Worm (Caenorhabditis elegans) whole organism, mixed stage, embryonic: ENCODE measurements around the gene T06D4.6.

Experiments used
- M03D4.4 ChIP-seq: sonication (generic microtip); optimal IDR thresholded peaks from 2 replicates; lab custom pipeline; 2017; ENCODE audit warnings: mild to moderate bottlenecking, missing genetic modification characterization, missing compliant biosample characterization
- bed-3 ChIP-seq: fragments of 200-800 bp; sonication (Bioruptor generic); optimal IDR thresholded peaks from 3 replicates; lab custom pipeline; 2018; ENCODE audit warnings: mild to moderate bottlenecking, missing genetic modification characterization, moderate library complexity, missing compliant biosample characterization
- blmp-1 ChIP-seq: fragments of 150-350 bp; optimal IDR thresholded peaks from 2 replicates; lab custom pipeline; 2014; ENCODE audit warnings: missing biosample characterization, missing genetic modification characterization
- ceh-39 ChIP-seq: fragments of 150-350 bp; optimal IDR thresholded peaks from 2 replicates; lab custom pipeline; 2014; ENCODE audit warnings: missing biosample characterization, missing genetic modification characterization
- ces-1 ChIP-seq: fragments of 150-350 bp; optimal IDR thresholded peaks from 2 replicates; lab custom pipeline; 2014; ENCODE audit warnings: missing biosample characterization, missing genetic modification reagents, missing genetic modification characterization
- cnd-1 ChIP-seq: fragments of 200-800 bp; sonication (Bioruptor generic); optimal IDR thresholded peaks from 2 replicates; lab custom pipeline; 2018; ENCODE audit warnings: mild to moderate bottlenecking, missing genetic modification characterization, missing compliant biosample characterization
- drap-1 ChIP-seq: fragments of 200-800 bp; sonication (Bioruptor generic); optimal IDR thresholded peaks from 3 replicates; lab custom pipeline; 2018; ENCODE audit warnings: mild to moderate bottlenecking, missing genetic modification characterization, missing compliant biosample characterization
- elt-3 ChIP-seq: fragments of 150-350 bp; optimal IDR thresholded peaks from 2 replicates; lab custom pipeline; 2014; ENCODE audit warnings: missing biosample characterization, missing genetic modification characterization
- flh-1 ChIP-seq: fragments of 200-800 bp; sonication (Bioruptor generic); optimal IDR thresholded peaks from 2 replicates; lab custom pipeline; 2018; ENCODE audit warnings: mild to moderate bottlenecking, missing genetic modification characterization, moderate library complexity, missing compliant biosample characterization
- ham-2 ChIP-seq: fragments of 200-800 bp; sonication (Bioruptor generic); optimal IDR thresholded peaks from 2 replicates; lab custom pipeline; 2018; ENCODE audit warnings: mild to moderate bottlenecking, missing genetic modification characterization, missing compliant biosample characterization
- hlh-1 ChIP-seq: fragments of 150-350 bp; optimal IDR thresholded peaks from 2 replicates; lab custom pipeline; 2014; ENCODE audit warnings: missing biosample characterization, missing genetic modification reagents, missing genetic modification characterization
- lin-32 ChIP-seq: fragments of 200-800 bp; sonication (Bioruptor generic); optimal IDR thresholded peaks from 2 replicates; lab custom pipeline; 2018; ENCODE audit warnings: mild to moderate bottlenecking, missing genetic modification characterization, missing compliant biosample characterization
- lsy-2 ChIP-seq: fragments of 150-350 bp; optimal IDR thresholded peaks from 2 replicates; lab custom pipeline; 2014; ENCODE audit warnings: missing biosample characterization, missing genetic modification characterization
- mab-5 ChIP-seq: fragments of 150-350 bp; optimal IDR thresholded peaks from 2 replicates; lab custom pipeline; 2014; ENCODE audit warnings: missing biosample characterization, missing genetic modification characterization
- nhr-12 ChIP-seq: fragments of 150-350 bp; optimal IDR thresholded peaks from 2 replicates; lab custom pipeline; 2014; ENCODE audit warnings: missing biosample characterization, missing genetic modification characterization
- nhr-237 ChIP-seq: fragments of 150-350 bp; optimal IDR thresholded peaks from 2 replicates; lab custom pipeline; 2014; ENCODE audit warnings: missing biosample characterization, missing genetic modification characterization
- nhr-28 ChIP-seq: fragments of 150-350 bp; optimal IDR thresholded peaks from 2 replicates; lab custom pipeline; 2014; ENCODE audit warnings: missing biosample characterization, missing genetic modification characterization
- pha-4 ChIP-seq: fragments of 150-350 bp; optimal IDR thresholded peaks from 2 replicates; lab custom pipeline; 2018; ENCODE audit warnings: missing biosample characterization, missing genetic modification reagents, missing genetic modification characterization
- sem-2 ChIP-seq: fragments of 200-800 bp; sonication (Bioruptor generic); optimal IDR thresholded peaks from 2 replicates; lab custom pipeline; 2018; ENCODE audit warnings: mild to moderate bottlenecking, missing genetic modification characterization, missing compliant biosample characterization
- snpc-4 ChIP-seq: fragments of 150-350 bp; optimal IDR thresholded peaks from 2 replicates; lab custom pipeline; 2014; ENCODE audit warnings: missing biosample characterization, missing genetic modification characterization
- sptf-1 ChIP-seq: sonication (generic microtip); optimal IDR thresholded peaks from 2 replicates; lab custom pipeline; 2017; ENCODE audit warnings: mild to moderate bottlenecking, missing genetic modification characterization, moderate library complexity, missing compliant biosample characterization
- unc-120 ChIP-seq: sonication (generic microtip); optimal IDR thresholded peaks from 2 replicates; lab custom pipeline; 2017; ENCODE audit warnings: missing genetic modification characterization, missing compliant biosample characterization; ENCODE audit not compliant: poor library complexity, severe bottlenecking
- unc-39 ChIP-seq: fragments of 150-350 bp; optimal IDR thresholded peaks from 2 replicates; lab custom pipeline; 2014; ENCODE audit warnings: missing biosample characterization, missing genetic modification characterization
- ztf-11 ChIP-seq: fragments of 150-350 bp; optimal IDR thresholded peaks from 2 replicates; lab custom pipeline; 2014; ENCODE audit warnings: missing biosample characterization, missing genetic modification characterization

Gene T06D4.6

ce11 chrII:3370061-3370460 is 17.3 kb downstream of the T06D4.6 start, which contains the start of gene Y49F6C.8:
Gene Y49F6C.8, minus strand, starts transcription at chrII:3370111.
- TF ChIP-seq lsy-2 (tag; lab: Kevin White, UChicago): peak; percentile 87
- no peak for TF ChIP-seq sptf-1 (tag; lab: Kevin White, UChicago)
- TF ChIP-seq M03D4.4 (tag; lab: Kevin White, UChicago): no peak
- no peak for TF ChIP-seq unc-120

- TF ChIP-seq ces-1 (GFP tag; lab: Kevin White, UChicago) (no peak), snpc-4 (no peak), blmp-1 (tag; lab: Kevin White, UChicago) (no peak), flh-1 (GFP tag; lab: Kevin White, UChicago) (no peak)
Measured at ce11 chrII:3368097-3368496, 19.3 kb downstream of the T06D4.6 start, which contains the start of gene Y49F6C.7. Gene Y49F6C.7, minus strand, starts transcription at chrII:3368197.

- TF ChIP-seq M03D4.4 (tag; lab: Kevin White, UChicago): no peak
Measured at ce11 chrII:3367100-3367499, 20.3 kb downstream of the T06D4.6 start, which contains the start of gene Y49F6C.6. Gene Y49F6C.6, minus strand, starts transcription at chrII:3367200.

- TF ChIP-seq cnd-1 (tag; lab: Kevin White, UChicago): no peak
Measured at ce11 chrII:3358834-3359233, 28.6 kb downstream of the T06D4.6 start, which contains the start of the genes lido-14 and bath-27. Gene lido-14, plus strand, starts transcription at chrII:3359134. Gene bath-27, plus strand, starts transcription at chrII:3359139.

DNA sequence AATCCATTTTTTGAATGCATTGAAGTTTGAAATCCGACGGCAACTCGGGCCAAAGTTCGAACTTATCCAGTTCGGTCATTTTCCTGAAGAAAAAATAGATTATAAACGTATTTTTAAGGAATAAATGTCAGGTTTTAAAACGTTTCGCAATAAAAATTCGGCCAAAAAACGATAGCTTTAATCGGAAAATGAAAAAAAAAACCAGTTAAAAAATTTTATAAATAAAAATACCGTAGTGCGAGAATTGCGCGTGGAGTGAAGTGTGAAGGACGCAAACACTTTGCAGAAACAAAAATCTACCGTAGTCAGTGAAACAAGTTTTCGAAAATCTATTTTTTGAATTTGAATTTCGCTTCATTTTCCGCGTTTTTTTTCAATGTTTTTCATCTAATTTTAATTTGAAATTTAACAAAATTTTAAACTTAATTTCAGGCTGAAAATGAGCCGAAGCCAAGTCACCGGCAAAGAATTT is 37.5 kb downstream of the T06D4.6 start, which contains the start of gene F14D2.8:
Gene F14D2.8 (minus strand): TSS at position 51 of the 472 bp plus-strand sequence.
- TF ChIP-seq nhr-12 (tag; lab: Kevin White, UChicago): no peak
- TF ChIP-seq elt-3 (tag; lab: Kevin White, UChicago): no peak
- TF ChIP-seq ztf-11 (tag; lab: Kevin White, UChicago): no peak
- TF ChIP-seq, all 35 proteins: peak for 0

- TF ChIP-seq snpc-4 (no peak), lsy-2 (tag; lab: Kevin White, UChicago) (no peak), hlh-1 (no peak), ceh-39 (tag; lab: Kevin White, UChicago) (no peak), nhr-12 (tag; lab: Kevin White, UChicago) (no peak), nhr-237 (tag; lab: Kevin White, UChicago) (no peak), ztf-11 (tag; lab: Kevin White, UChicago) (no peak), pha-4 (tag; lab: Kevin White, UChicago) (no peak), bed-3 (GFP tag; lab: Kevin White, UChicago) (no peak), sem-2 (GFP tag; lab: Kevin White, UChicago) (no peak), ham-2 (GFP tag; lab: Kevin White, UChicago) (no peak), unc-120 (no peak), unc-39 (no peak), mab-5 (no peak)
Measured at ce11 chrII:3347940-3348610, 39.3 kb downstream of the T06D4.6 start, which contains the start of the genes F14D2.14 and bath-29. Gene F14D2.14, minus strand, starts transcription at chrII:3347990. Gene bath-29, plus strand, starts transcription at chrII:3348560.

DNA sequence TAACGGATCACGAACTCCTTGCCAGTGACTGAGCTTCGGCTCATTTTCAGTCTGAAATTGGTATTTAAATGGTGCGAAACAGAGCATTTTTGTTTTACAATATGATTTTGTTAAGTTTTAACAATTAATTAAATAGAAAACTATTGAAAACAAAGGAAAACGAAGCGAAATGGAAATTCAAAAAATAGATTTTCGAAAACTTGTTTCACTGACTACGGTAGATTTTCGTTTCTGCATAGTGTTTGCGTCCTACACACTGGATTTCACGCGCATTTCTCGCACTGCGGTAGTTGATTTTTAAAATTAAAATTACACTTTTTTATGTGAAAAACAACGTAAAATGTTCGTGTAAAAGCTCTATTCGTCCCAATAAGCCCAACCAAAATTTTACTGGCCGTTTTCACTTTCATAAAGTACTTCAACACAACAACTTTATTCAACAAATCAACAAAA is 41.0 kb downstream of the T06D4.6 start, which contains the start of gene bath-30:
Gene bath-30 (minus strand): TSS at position 51 of the 453 bp plus-strand sequence.
- TF ChIP-seq nhr-28 (tag; lab: Kevin White, UChicago) (no peak), drap-1 (GFP tag; lab: Kevin White, UChicago) (no peak), mab-5 (no peak), ztf-11 (tag; lab: Kevin White, UChicago) (no peak), sptf-1 (tag; lab: Kevin White, UChicago) (no peak), pha-4 (tag; lab: Kevin White, UChicago) (no peak), lin-32 (GFP tag; lab: Kevin White, UChicago) (no peak), ham-2 (GFP tag; lab: Kevin White, UChicago) (no peak), flh-1 (GFP tag; lab: Kevin White, UChicago) (no peak), unc-39 (no peak), ces-1 (GFP tag; lab: Kevin White, UChicago) (no peak), elt-3 (tag; lab: Kevin White, UChicago) (no peak), sem-2 (GFP tag; lab: Kevin White, UChicago) (no peak), blmp-1 (tag; lab: Kevin White, UChicago) (no peak), M03D4.4 (tag; lab: Kevin White, UChicago) (no peak)
